Fruit fly (Drosophila melanogaster): ENCODE results near the gene Klc.

Gene Klc

DNA sequence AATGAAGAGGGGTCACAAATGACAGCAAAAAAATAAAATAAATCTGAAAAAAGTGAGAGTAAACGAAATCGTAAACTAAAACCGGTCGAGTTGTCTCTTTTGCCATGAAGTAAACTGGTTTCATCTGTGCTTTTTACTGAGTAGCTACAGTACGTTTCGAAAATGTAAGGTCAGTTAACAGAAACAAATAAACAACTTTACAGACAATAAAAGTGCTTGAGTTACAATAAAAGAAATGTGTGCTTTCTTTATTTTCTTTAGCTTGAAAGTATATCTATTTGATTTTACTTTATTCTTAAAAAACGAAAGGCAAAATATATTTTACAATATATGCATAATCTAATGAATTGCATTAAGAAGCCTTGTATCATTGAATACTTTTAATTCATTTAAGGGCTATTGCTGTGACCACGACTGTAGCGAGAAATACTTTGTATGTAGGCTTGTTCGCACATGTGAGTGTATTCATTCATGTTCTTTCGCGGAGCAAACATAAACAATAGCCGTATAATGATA, 43.1 kb upstream of the Klc start (continued):
- TF ChIP-seq CG10979 (tag; optimal IDR thresholded peaks at IDR 0.05) (peak; percentile 69), scrt (GFP tag; optimal IDR thresholded peaks at IDR 0.05) (peak; percentile 56), sima (GFP tag; optimal IDR thresholded peaks at IDR 0.05) (no peak), pho (GFP tag; optimal IDR thresholded peaks at IDR 0.05) (peak; percentile 18), CG12769 (tag; optimal IDR thresholded peaks at IDR 0.05) (no peak), croc (GFP tag; conservative IDR thresholded peaks at IDR 0.05) (no peak), vvl (GFP tag; IDR thresholded peaks at IDR 0.05) (peak; percentile 55), CG8290 (GFP tag; optimal IDR thresholded peaks at IDR 0.05) (peak; percentile 50), CG8290 (tag; optimal IDR thresholded peaks at IDR 0.05) (peak in 1 of 2 experiments; percentile 4), CG13296 (GFP tag; optimal IDR thresholded peaks at IDR 0.05) (peak; percentile 75), Fer1 (GFP tag; optimal IDR thresholded peaks at IDR 0.05) (peak; percentile 74), CG10543 (GFP tag; optimal IDR thresholded peaks at IDR 0.05) (peak; percentile 11), CG2120 (GFP tag; optimal IDR thresholded peaks at IDR 0.05) (peak; percentile 73), tin (GFP tag; optimal IDR thresholded peaks at IDR 0.05) (peak; percentile 20), gem (tag; optimal IDR thresholded peaks at IDR 0.05) (peak; percentile 86), CG13894 (tag; optimal IDR thresholded peaks at IDR 0.05) (peak; percentile 56), CoRest (tag; optimal IDR thresholded peaks at IDR 0.05) (peak; percentile 80), Ptx1 (GFP tag; IDR thresholded peaks at IDR 0.05) (peak; percentile 50; the same call in 1 of the 2 replicates), row (GFP tag; IDR thresholded peaks at IDR 0.05) (peak; percentile 74), CG14860 (GFP tag; IDR thresholded peaks at IDR 0.05; ENCODE audit: partially characterized antibody) (no peak), CG13624 (GFP tag; optimal IDR thresholded peaks at IDR 0.05) (peak; percentile 60), tgo (GFP tag; IDR thresholded peaks at IDR 0.05) (peak; percentile 21; the same call in 1 of the 3 replicates), trem (tag; optimal IDR thresholded peaks at IDR 0.05) (peak; percentile 64), odd (GFP tag; optimal IDR thresholded peaks at IDR 0.05) (peak; percentile 37), Bgb (GFP tag; IDR thresholded peaks at IDR 0.05; ENCODE audit: partially characterized antibody) (no peak), Jarid2 (GFP tag; optimal IDR thresholded peaks at IDR 0.05) (peak; percentile 18), HmgZ (tag; optimal IDR thresholded peaks at IDR 0.05) (peak; percentile 61), dysf (GFP tag; IDR thresholded peaks at IDR 0.05) (peak; percentile 55; the same call in 2 of the 3 replicates), HLHmδ (GFP tag; optimal IDR thresholded peaks at IDR 0.05) (no peak), CG18476 (GFP tag; optimal IDR thresholded peaks at IDR 0.05) (peak; percentile 10), dati (GFP tag; IDR thresholded peaks at IDR 0.05) (no peak), phol (tag; optimal IDR thresholded peaks at IDR 0.05) (peak; percentile 72), CG6272 (GFP tag; IDR thresholded peaks at IDR 0.05) (no peak), ssp (GFP tag; IDR thresholded peaks at IDR 0.05) (no peak), Chrac-16 (GFP tag; optimal IDR thresholded peaks at IDR 0.05) (peak; percentile 47), CG1602 (GFP tag; optimal IDR thresholded peaks at IDR 0.05) (peak; percentile 19), Xbp1 (GFP tag; optimal IDR thresholded peaks at IDR 0.05) (peak; percentile 17), CG7357 (GFP tag; IDR thresholded peaks at IDR 0.05) (no peak), Hr51 (GFP tag; optimal IDR thresholded peaks at IDR 0.05) (peak in 1 of 2 experiments; percentile 79), Bdp1 (GFP tag; optimal IDR thresholded peaks at IDR 0.05) (no peak), dmrt99B (tag; optimal IDR thresholded peaks at IDR 0.05) (peak; percentile 76), CG8388 (GFP tag; optimal IDR thresholded peaks at IDR 0.05) (peak; percentile 67), Aef1 (GFP tag; IDR thresholded peaks at IDR 0.05) (peak; percentile 22; the same call in 1 of the 3 replicates), lab (GFP tag; optimal IDR thresholded peaks at IDR 0.05) (peak; percentile 66), CG18619 (GFP tag; optimal IDR thresholded peaks at IDR 0.05) (peak; percentile 63), bcd (GFP tag; optimal IDR thresholded peaks at IDR 0.05) (peak; percentile 44), CG15011 (GFP tag; optimal IDR thresholded peaks at IDR 0.05) (peak; percentile 15), CG10431 (GFP tag; optimal IDR thresholded peaks at IDR 0.05) (no peak), tap (tag; optimal IDR thresholded peaks at IDR 0.05) (peak; percentile 39), CG10959 (GFP tag; IDR thresholded peaks at IDR 0.05) (no peak)
